Fruit fly (Drosophila melanogaster) whole organism, larva: ENCODE data around the gene TotF.

Source experiments
- noc ChIP-seq: fragments of 200-800 bp; sonication (Bioruptor generic); optimal IDR thresholded peaks from 3 replicates; lab custom pipeline; 2019; ENCODE audit warnings: missing biosample characterization, mild to moderate bottlenecking, missing genetic modification characterization, moderate library complexity

The TotF gene

DNA sequence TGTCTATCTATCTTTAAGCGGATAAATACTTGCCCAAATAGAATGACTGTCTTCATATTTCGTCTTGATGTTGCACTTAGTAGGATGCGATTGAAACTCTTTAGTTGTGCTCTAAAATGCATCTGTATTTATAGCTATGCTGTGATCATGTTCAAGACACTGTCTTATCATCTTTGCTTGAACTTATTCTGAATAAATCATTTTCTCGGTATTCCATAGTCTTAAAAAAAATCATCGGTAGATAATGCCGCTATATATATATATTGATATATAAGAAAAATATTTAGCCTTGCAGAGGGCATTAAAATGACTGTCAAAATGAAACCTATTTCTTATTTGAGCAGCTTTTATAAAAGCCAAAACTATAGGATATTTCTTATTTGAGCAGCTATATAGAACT is at the start of gene TotF:
Gene TotF (minus strand): TSS at position 101 of the 400 bp plus-strand sequence.
- no peak for TF ChIP-seq noc (tag; lab: Kevin White, UChicago)

DNA sequence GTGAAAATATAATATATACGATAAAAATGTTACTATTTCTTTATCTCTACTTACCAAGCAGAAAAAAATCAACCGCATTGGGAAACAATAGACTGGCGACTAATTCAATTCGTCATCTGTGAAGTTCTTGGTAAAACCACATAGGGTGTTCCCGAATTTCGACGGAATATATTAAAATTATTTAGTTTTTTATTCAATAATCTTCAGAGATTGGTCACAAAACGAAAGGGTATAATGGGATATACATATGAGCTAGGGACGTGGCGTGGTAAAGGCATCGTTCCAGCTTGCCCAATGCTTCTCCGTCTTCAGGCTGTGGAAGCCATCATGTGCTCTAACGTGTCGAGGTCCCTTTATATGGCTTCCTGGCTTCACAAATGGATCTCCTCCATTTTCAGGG is 49.4 kb upstream of the TotF start, which contains the start of gene CG42866:
Gene CG42866 (minus strand): TSS at position 101 of the 400 bp plus-strand sequence.
- no peak for TF ChIP-seq noc (tag; lab: Kevin White, UChicago)

DNA sequence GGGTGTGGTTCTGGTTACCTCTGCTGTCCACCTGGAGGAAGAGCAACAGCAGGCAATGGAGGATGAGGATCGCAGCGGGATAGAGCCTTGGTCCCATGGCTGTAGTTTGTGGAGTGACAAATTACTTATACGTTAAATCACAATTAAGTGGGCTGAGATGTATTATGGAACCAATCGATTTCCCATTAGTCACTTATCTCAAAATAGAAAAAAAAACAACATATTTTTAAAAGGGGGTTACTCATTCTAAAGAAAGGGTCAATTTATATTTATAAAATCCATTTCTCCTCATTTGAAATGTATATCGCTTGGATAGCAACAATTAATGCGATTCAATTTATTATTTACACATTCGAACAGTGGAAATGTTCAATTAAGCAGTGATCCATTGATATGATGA is 48.8 kb upstream of the TotF start, which contains the start of gene CG34051:
Gene CG34051 (minus strand): TSS at position 101 of the 400 bp plus-strand sequence.
- TF ChIP-seq noc (tag; lab: Kevin White, UChicago), result no peak

DNA sequence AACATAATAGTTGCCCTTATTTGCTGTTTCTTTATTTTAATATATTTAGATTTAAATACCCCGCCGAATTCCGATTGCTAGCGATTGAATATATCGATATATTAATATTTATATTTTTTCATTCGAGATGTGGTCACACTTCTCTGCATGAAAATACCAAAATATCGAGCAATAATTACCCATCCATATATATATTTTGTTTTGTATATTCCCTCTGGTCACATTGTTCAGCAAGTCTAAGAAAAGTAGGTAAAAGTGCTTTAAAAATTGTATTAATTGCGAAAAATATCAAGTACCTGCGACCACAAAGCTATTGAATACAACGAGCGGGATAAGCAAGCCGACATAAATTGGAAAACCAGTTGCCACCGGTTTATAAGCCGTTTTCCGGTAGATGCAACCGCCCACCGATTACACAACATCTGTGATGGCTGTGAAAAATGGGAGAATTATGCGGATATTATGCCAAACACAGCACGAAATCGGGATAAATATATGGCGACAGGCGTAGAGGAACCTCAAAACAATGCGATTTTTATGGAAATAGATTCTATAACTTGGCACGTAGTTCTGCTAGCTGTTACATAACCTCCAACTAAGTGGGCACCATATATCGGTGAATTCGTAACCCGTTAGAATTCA is 46.5 kb upstream of the TotF start, which contains the start of gene COX4:
Gene COX4 (plus strand): TSS at position 194 of the 642 bp plus-strand sequence.
- TF ChIP-seq noc (tag; lab: Kevin White, UChicago), result no peak

DNA sequence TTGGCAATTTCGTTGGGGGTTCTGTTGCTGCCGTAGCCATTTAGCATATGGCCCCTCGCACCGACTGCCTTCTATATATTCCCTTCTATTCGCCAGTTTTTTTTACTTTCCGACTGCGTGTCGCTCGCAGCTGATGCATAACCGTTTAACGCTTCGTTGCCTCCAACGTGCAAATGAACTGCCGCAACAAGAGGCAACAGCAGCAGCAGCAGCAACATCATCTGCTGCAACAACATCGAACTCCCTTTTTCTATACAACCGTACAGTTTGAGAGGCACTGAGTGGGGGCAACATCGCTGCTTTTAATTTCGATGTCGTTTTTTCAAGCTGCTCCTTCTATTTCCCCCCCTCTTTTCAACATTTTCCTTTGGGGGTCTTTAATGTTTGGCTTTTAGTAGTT is 40.0 kb upstream of the TotF start:
- no peak for TF ChIP-seq noc (tag; lab: Kevin White, UChicago)

DNA sequence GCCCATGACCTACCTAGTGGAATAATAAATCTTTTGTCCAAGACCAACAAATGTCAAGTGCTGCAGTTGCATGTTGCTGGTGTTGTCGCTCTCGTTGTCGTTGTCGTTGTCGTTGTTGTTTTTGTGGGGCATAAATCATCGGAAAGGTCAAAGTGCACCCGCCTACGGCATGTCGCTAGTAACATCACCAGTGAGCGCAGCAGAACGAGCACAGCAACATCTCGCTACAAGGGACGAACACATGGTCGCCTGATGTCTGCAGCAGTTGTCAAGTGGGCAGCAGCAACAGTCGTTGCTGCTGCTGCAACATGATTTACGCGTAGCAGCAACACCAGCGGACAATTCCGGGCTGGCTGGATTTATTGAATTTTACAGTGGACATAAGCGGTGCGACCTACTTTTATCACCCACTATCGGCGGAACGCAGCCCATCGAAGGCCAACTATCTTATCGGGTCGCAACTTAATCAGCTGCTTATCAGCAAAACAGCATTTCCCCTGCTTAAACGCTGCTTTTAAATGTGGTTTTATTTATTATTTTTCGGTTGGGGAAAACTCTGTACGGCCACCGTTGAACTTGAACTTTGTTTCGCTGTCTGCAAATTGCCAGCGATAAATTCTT is 39.5 kb upstream of the TotF start:
- peak; percentile 2 for TF ChIP-seq noc (tag; lab: Kevin White, UChicago)

DNA sequence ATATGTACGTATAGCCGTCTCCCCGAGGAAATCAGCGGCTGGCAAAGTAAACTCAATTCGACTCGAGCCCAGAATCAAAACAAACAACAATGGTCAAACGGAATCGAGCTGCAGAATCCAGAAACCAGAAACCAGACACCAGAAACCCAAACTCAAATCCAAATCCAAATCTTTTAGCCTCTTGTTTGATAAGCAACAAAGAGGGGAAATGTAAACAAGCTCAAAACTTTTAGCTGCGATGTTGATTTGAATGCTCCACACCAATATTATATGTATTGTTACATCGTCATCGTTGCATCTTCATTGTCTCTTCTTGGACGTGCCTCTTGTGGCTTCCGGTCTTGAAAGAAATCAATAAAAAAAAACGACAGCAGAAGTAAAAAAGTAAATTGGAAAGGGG is 37.4 kb upstream of the TotF start:
- TF ChIP-seq noc (tag; lab: Kevin White, UChicago), result no peak

DNA sequence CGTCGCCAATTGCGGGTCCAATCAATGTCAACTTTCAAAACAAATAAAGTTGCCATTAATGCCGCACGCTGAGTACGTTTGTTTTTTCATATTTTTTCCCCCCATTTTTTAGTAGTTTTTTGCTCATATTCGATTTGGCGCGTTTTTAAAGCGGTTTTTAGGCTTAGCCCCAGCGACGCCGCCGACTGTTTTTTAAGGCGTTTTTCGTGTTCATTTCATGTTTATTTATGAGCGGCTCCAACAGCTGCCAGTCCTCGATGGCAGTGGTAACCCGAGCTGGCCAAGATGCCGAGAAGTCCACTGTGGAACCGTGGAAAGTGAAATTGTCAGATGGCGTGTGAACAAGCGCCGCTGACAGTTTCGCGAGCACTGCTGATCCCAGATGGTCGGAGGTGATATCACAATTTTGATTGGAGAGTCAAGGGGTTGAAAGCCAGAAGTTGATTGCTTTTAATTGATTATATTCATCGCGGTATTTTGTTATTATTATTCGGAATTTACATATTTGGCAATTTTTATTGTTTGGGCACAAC is 35.9 kb upstream of the TotF start:
- no peak for TF ChIP-seq noc (tag; lab: Kevin White, UChicago)

DNA sequence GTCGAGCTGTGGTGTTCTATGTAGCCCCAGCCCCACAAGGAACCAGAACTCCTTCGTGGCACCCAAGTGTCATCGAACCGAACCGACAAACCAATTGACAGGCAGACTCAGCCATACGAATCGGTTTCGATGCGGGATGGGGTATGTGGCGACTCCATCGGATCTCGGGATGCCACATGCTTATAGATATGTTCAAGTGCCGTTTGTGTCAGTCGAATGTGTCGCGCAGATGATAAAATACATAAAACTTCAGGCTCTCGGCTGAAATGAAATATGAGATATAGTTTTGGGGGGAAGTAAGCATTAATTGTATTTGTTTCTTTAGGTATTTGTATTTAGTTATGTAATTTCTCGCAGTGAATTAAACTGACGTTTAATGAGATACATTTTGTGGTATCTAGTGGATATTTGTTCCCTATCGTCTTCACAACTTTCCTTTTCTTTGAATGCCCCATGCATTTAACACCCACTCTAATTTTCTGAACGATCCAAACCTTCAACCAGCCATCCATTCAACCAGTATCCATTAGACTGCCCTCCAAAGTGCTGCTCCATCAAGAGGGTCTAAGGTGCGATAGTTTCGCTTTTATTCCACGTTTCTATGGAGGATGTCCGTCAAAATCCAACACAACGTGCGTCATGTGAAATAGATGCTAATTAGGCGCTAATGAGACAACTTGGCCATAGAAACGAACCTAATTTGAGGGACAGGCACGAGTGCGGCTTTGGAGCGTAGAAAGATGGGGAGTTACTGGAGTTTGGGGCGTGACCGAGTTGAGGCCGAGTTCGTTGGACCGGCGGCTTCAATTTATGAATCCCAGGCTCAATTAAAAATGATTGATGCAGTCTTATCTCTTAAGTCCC is 32.4 kb upstream of the TotF start:
- no peak for TF ChIP-seq noc (tag; lab: Kevin White, UChicago)

DNA sequence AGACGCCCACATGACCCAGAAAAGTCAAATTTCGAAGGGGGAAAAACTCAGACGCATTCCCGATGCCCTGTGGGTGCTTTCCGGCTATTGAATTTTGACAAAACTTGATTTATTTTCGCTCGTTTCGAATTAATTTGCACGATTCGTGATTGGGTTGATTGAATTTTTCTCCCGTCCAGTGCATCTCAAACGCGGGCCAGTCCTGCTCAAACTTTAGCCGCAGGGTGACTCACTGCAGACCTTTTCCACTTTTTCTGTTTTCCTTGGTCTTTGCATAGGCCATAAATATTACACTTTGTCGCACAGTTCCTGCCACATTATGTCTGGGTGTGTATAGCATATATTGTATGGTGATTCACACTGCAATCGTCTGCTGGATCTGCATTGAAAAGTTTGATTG is 30.9 kb upstream of the TotF start:
- TF ChIP-seq noc (tag; lab: Kevin White, UChicago), result no peak

DNA sequence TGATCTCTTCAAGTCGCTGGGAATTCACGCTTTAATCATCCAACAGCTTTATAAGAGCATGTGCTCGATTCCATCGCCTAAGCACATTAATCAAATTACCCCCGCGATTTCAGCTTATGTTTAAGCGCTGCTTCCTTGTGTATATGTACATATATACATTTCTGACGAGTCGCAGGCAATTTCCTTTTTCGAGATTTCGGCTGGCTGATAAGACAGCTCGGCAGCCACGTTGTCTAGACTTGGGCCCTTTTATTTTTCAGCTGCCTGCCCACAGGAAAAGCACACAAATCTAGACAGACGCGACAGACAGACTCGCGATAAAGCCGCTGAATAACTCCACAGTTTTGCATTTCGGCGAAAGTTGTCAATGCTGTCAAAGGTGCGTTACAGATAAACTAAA is 30.3 kb upstream of the TotF start:
- no peak for TF ChIP-seq noc (tag; lab: Kevin White, UChicago)

DNA sequence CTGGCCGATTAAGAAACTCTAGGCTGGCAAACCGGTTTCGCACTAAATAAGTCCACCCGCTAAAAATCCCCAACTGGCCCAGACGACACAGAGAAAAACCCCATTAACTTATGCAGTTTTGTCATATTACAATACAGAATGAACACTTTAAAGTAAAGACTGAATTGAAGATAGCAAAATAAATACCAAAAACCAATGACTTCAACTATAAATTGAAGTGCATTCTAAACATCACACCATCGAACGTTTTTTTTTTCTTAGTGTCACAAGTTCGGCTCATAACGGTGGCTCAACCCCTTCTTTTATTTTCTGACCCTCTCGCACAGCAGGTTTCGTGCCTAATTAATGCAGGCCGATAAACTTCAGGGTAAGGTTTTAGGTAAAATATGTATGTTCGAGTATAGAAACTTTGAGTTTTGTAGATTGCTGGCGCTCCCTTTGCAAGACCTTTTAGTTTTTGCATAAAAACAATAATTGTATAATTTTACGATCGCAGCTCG is 29.2 kb upstream of the TotF start:
- TF ChIP-seq noc (tag; lab: Kevin White, UChicago), result peak; percentile 78

DNA sequence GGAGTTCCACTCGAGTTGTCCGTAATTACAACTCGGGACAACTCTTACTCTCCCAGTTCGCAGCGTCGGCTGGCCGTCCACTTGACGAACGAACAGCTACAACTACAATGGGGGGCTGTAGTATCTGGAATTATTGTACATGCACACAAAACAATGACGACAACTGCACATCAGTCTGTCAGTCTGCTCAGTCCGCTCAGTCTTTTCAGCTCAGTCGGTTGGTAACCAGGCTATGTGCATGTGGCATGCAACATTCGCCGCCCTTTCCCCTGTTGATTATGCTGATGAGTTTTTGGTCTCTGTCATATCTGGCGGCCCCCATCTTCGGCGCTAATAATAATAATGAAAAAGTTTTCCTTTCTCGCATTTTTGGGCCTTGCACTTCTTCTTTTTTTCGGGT is 27.9 kb upstream of the TotF start:
- TF ChIP-seq noc (tag; lab: Kevin White, UChicago), result no peak

DNA sequence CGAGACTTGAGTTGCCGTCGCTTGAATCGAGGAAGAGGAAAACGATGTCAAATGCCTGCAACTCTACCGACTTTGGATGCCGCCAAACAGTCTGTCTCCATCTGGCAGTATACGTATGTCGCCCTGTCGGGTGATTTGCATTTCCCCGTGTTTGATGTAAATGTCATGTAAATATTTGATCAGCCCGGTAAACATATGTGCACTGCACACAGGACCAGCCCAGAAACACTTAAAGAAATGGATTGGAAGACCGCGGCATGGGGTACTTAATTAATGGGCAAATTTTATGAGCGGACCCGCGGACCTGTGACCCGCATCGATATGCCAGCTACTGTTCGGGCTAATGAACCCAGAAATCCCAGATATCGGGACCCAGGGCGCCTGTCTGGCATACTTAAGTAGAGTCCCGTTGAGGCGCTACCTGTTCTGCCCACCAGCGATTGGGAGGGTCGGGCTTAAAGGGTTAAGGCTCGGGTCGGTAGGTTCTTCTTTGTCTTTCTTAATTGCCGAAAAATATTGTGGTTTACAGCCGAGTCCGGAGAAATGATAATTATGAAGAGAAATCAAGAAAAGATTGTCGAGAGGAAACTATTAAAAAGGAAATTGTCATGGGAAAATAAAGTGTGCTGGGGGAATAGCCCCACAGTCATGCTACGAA is 25.8 kb upstream of the TotF start:
- TF ChIP-seq noc (tag; lab: Kevin White, UChicago), result no peak
